Worm (Caenorhabditis elegans) whole organism, L1 larva: ENCODE measurements around the gene Y82E9BR.17.

Source experiments
- C34B4.2 ChIP-seq: sonication (generic microtip); optimal IDR thresholded peaks from 2 replicates; lab custom pipeline; 2017; ENCODE audit warnings: mild to moderate bottlenecking, missing genetic modification characterization, missing compliant biosample characterization
- aha-1 ChIP-seq: fragments of 150-350 bp; optimal IDR thresholded peaks from 2 replicates; lab custom pipeline; 2014; ENCODE audit warnings: missing biosample characterization, missing genetic modification characterization
- alr-1 ChIP-seq: fragments of 200-800 bp; sonication (Bioruptor generic); optimal IDR thresholded peaks from 2 replicates; lab custom pipeline; 2018; ENCODE audit warnings: borderline replicate concordance, mild to moderate bottlenecking, missing genetic modification characterization, missing compliant biosample characterization
- ceh-8 ChIP-seq: fragments of 200-800 bp; sonication (Bioruptor generic); optimal IDR thresholded peaks from 2 replicates; lab custom pipeline; 2018; ENCODE audit warnings: mild to moderate bottlenecking, missing genetic modification characterization, moderate library complexity, missing compliant biosample characterization
- ceh-82 ChIP-seq, 3 experiments: fragments of 150-350 bp in 1 of 3; sonication (generic microtip) in 2 of 3; optimal IDR thresholded peaks; 2 replicates each; lab custom pipeline; 2014 to 2017; ENCODE audit warnings: missing biosample characterization in 3 of 3, missing genetic modification characterization in 3 of 3
- ceh-90 ChIP-seq: sonication (generic microtip); optimal IDR thresholded peaks from 2 replicates; lab custom pipeline; 2016; ENCODE audit warnings: missing genetic modification characterization, missing compliant biosample characterization
- ces-1 ChIP-seq: fragments of 150-350 bp; optimal IDR thresholded peaks from 2 replicates; lab custom pipeline; 2014; ENCODE audit warnings: missing biosample characterization, missing genetic modification reagents, missing genetic modification characterization
- dpl-1 ChIP-seq, 3 experiments: fragments of 150-350 bp in 2 of 3; sonication (generic microtip) in 1 of 3; optimal IDR thresholded peaks; 2 replicates each; lab custom pipeline; 2014 to 2017; ENCODE audit warnings: missing biosample characterization in 3 of 3, missing genetic modification characterization in 3 of 3, missing genetic modification reagents in 3 of 3
- dsc-1 ChIP-seq: sonication (generic microtip); optimal IDR thresholded peaks from 2 replicates; lab custom pipeline; 2016; ENCODE audit warnings: mild to moderate bottlenecking, missing genetic modification characterization, missing compliant biosample characterization
- efl-1 ChIP-seq, 4 experiments: fragments of 150-350 bp; optimal IDR thresholded peaks in 3 of 4; peaks in 1 of 4; 1 replicate in 1 of 4; 2 replicates in 3 of 4; lab custom pipeline; 2014; ENCODE audit warnings: missing biosample characterization in 2 of 4, missing genetic modification characterization in 2 of 4, missing genetic modification reagents in 2 of 4
- efl-3 ChIP-seq: fragments of 200-800 bp; sonication (Bioruptor generic); optimal IDR thresholded peaks from 2 replicates; lab custom pipeline; 2018; ENCODE audit warnings: mild to moderate bottlenecking, missing genetic modification characterization, missing compliant biosample characterization
- egl-13 ChIP-seq: sonication (generic microtip); optimal IDR thresholded peaks from 2 replicates; lab custom pipeline; 2016; ENCODE audit warnings: missing genotype, missing genetic modification reagents, missing genetic modification characterization, missing compliant biosample characterization
- hlh-17 ChIP-seq: fragments of 200-800 bp; sonication (Bioruptor generic); optimal IDR thresholded peaks from 2 replicates; lab custom pipeline; 2018; ENCODE audit warnings: missing genetic modification characterization, mild to moderate bottlenecking, missing compliant biosample characterization, moderate library complexity, borderline replicate concordance
- irx-1 ChIP-seq: sonication (generic microtip); optimal IDR thresholded peaks from 2 replicates; lab custom pipeline; 2016; ENCODE audit warnings: missing genetic modification characterization, missing compliant biosample characterization
- lin-13 ChIP-seq: fragments of 150-350 bp; optimal IDR thresholded peaks from 2 replicates; lab custom pipeline; 2014; ENCODE audit warnings: missing biosample characterization, missing genetic modification reagents, missing genetic modification characterization
- lin-14 ChIP-seq: fragments of 200-800 bp; sonication (Bioruptor generic); optimal IDR thresholded peaks from 2 replicates; lab custom pipeline; 2018; ENCODE audit warnings: mild to moderate bottlenecking, missing genetic modification characterization, moderate library complexity, missing compliant biosample characterization
- lin-15B ChIP-seq: fragments of 150-350 bp; sonication (generic microtip); optimal IDR thresholded peaks from 3 replicates; lab custom pipeline; 2014; ENCODE audit warnings: missing biosample characterization, missing genetic modification characterization
- lin-35 ChIP-seq, 2 experiments: fragments of 150-350 bp; optimal IDR thresholded peaks; 2 replicates each; lab custom pipeline; 2014; ENCODE audit warnings: missing biosample characterization in 2 of 2, missing genetic modification characterization in 2 of 2, missing genetic modification reagents in 2 of 2
- lin-39 ChIP-seq: fragments of 150-350 bp; optimal IDR thresholded peaks from 2 replicates; lab custom pipeline; 2014; ENCODE audit warnings: missing biosample characterization, missing genetic modification reagents, missing genetic modification characterization
- mab-9 ChIP-seq: fragments of 200-800 bp; sonication (Bioruptor generic); IDR thresholded peaks from 2 replicates; pipeline ENCODE4 v1.3.6; 2022; ENCODE audit warnings: missing genetic modification reagents, missing genetic modification characterization, missing compliant biosample characterization
- mep-1 ChIP-seq: fragments of 150-350 bp; optimal IDR thresholded peaks from 2 replicates; lab custom pipeline; 2014; ENCODE audit warnings: missing biosample characterization, missing genetic modification characterization
- nhr-11 ChIP-seq: fragments of 150-350 bp; optimal IDR thresholded peaks from 2 replicates; lab custom pipeline; 2014; ENCODE audit warnings: missing biosample characterization, missing genetic modification characterization
- nhr-19 ChIP-seq: fragments of 200-800 bp; sonication (Bioruptor generic); conservative IDR thresholded peaks from 2 replicates; pipeline ENCODE4 v1.3.6; 2022; ENCODE audit warnings: missing genetic modification characterization, missing compliant biosample characterization
- nhr-237 ChIP-seq: fragments of 150-350 bp; optimal IDR thresholded peaks from 2 replicates; lab custom pipeline; 2014; ENCODE audit warnings: missing biosample characterization, missing genetic modification characterization
- nhr-28 ChIP-seq: fragments of 150-350 bp; optimal IDR thresholded peaks from 2 replicates; lab custom pipeline; 2014; ENCODE audit warnings: missing biosample characterization, missing genetic modification characterization
- nhr-71 ChIP-seq: sonication (generic microtip); optimal IDR thresholded peaks from 2 replicates; lab custom pipeline; 2016; ENCODE audit warnings: mild to moderate bottlenecking, missing genetic modification characterization, moderate library complexity, missing compliant biosample characterization
- pag-3 ChIP-seq: sonication (generic microtip); optimal IDR thresholded peaks from 2 replicates; lab custom pipeline; 2017; ENCODE audit warnings: missing genetic modification characterization, mild to moderate bottlenecking, missing compliant biosample characterization, antibody characterized with exemption, borderline replicate concordance; ENCODE audit not compliant: insufficient read depth
- skn-1 ChIP-seq: fragments of 150-350 bp; optimal IDR thresholded peaks from 2 replicates; lab custom pipeline; 2014; ENCODE audit warnings: missing biosample characterization, missing genetic modification characterization
- snu-23 ChIP-seq: sonication (generic microtip); optimal IDR thresholded peaks from 2 replicates; lab custom pipeline; 2016; ENCODE audit warnings: missing genetic modification characterization, missing compliant biosample characterization
- swsn-7 ChIP-seq: sonication (generic microtip); optimal IDR thresholded peaks from 2 replicates; lab custom pipeline; 2016; ENCODE audit warnings: missing genetic modification characterization, missing compliant biosample characterization
- unc-30 ChIP-seq: sonication (generic microtip); optimal IDR thresholded peaks from 2 replicates; lab custom pipeline; 2017; ENCODE audit warnings: missing biosample characterization, missing genetic modification characterization
- unc-86 ChIP-seq: sonication (generic microtip); optimal IDR thresholded peaks from 2 replicates; lab custom pipeline; 2016; ENCODE audit warnings: missing genetic modification characterization, missing compliant biosample characterization
- unc-98 ChIP-seq: fragments of 200-800 bp; sonication (Bioruptor generic); IDR thresholded peaks from 2 replicates; pipeline ENCODE4 v1.3.6; 2022; ENCODE audit warnings: missing genetic modification characterization, missing compliant biosample characterization
- zag-1 ChIP-seq: fragments of 150-350 bp; optimal IDR thresholded peaks from 2 replicates; lab custom pipeline; 2014; ENCODE audit warnings: missing biosample characterization, missing genetic modification characterization
- ztf-11 ChIP-seq, 2 experiments: sonication (generic microtip); optimal IDR thresholded peaks; 2 replicates each; lab custom pipeline; 2016 to 2017; ENCODE audit warnings: missing genetic modification characterization in 2 of 2, missing biosample characterization in 1 of 2, missing compliant biosample characterization in 1 of 2

Y82E9BR.17 gene

ce11 chrIII:1418709-1419108, 36.9 kb downstream of the Y82E9BR.17 start (continued):
- TF ChIP-seq ces-1 (GFP tag; lab: Kevin White, UChicago) = no peak

ce11 chrIII:1417090-1417489, 38.5 kb downstream of the Y82E9BR.17 start, which contains the start of gene elc-1:
Gene elc-1, minus strand, starts transcription at chrIII:1417190.
- TF ChIP-seq lin-14 (GFP tag; lab: Kevin White, UChicago) (no peak), ztf-11 (tag; optimal IDR thresholded peaks at IDR 0.05; lab: Kevin White, UChicago) (no peak), ceh-8 (GFP tag; lab: Kevin White, UChicago) (no peak), C34B4.2 (tag; lab: Kevin White, UChicago) (no peak), egl-13 (tag; lab: Kevin White, UChicago) (no peak), unc-98 (GFP tag; lab: Robert Waterston, UW) (no peak)

ce11 chrIII:1416571-1416970, 39.0 kb downstream of the Y82E9BR.17 start:
- TF ChIP-seq lin-15B (no peak), lin-35 (GFP tag; optimal IDR thresholded peaks at IDR 0.05; lab: Kevin White, UChicago) (no peak), snu-23 (GFP tag; lab: Kevin White, UChicago) (no peak), nhr-71 (tag; lab: Kevin White, UChicago) (no peak), nhr-237 (tag; lab: Kevin White, UChicago) (no peak), efl-3 (no peak), ztf-11 (tag; optimal IDR thresholded peaks at IDR 0.05; lab: Kevin White, UChicago) (no peak), efl-1 (optimal IDR thresholded peaks at IDR 0.05; lab: Kevin White, UChicago) (no peak), efl-1 (GFP tag; optimal IDR thresholded peaks at IDR 0.05 in 1 of 2; lab: Kevin White, UChicago) (no peak), skn-1 (tag; lab: Kevin White, UChicago) (no peak), aha-1 (no peak), ceh-82 (tag; optimal IDR thresholded peaks at IDR 0.05; lab: Kevin White, UChicago) (no peak)

ce11 chrIII:1413890-1414613, 41.5 kb downstream of the Y82E9BR.17 start, which contains the start of gene Y82E9BR.14:
Gene Y82E9BR.14, minus strand, starts transcription at chrIII:1414116.
- TF ChIP-seq pag-3 (tag; lab: Kevin White, UChicago) (no peak), hlh-17 (GFP tag; lab: Kevin White, UChicago) (no peak), dpl-1 (GFP tag; optimal IDR thresholded peaks at IDR 0.05; lab: Kevin White, UChicago) (no peak), ztf-11 (tag; optimal IDR thresholded peaks at IDR 0.05; lab: Kevin White, UChicago) (no peak), lin-13 (GFP tag; lab: Kevin White, UChicago) (no peak), dsc-1 (no peak), irx-1 (tag; lab: Kevin White, UChicago) (no peak), nhr-11 (tag; lab: Kevin White, UChicago) (no peak), swsn-7 (no peak), alr-1 (no peak)

- TF ChIP-seq mep-1 (tag; lab: Kevin White, UChicago) (no peak), efl-3 (no peak), lin-39 (no peak), egl-13 (tag; lab: Kevin White, UChicago) (no peak), dsc-1 (no peak), ceh-82 (tag; optimal IDR thresholded peaks at IDR 0.05; lab: Kevin White, UChicago) (no peak), mab-9 (no peak), unc-98 (GFP tag; lab: Robert Waterston, UW) (no peak), nhr-28 (tag; lab: Kevin White, UChicago) (no peak), unc-30 (tag; lab: Kevin White, UChicago) (no peak), ceh-90 (tag; lab: Kevin White, UChicago) (no peak), ztf-11 (tag; optimal IDR thresholded peaks at IDR 0.05; lab: Kevin White, UChicago) (no peak), unc-86 (tag; lab: Kevin White, UChicago) (no peak), nhr-19 (GFP tag; lab: Robert Waterston, UW) (no peak), zag-1 (no peak)
These were observed 42.3 kb downstream of the Y82E9BR.17 start for ce11 chrIII:1413125-1413837.
